Fruit fly (Drosophila melanogaster) whole organism, embryonic: Measurements from ENCODE around the gene sp3.

Source experiments
- ATbp ChIP-seq: fragments of 200-800 bp; sonication (Bioruptor generic); optimal IDR thresholded peaks from 2 replicates; lab custom pipeline; 2017; ENCODE audit warnings: missing biosample characterization, mild to moderate bottlenecking, missing genetic modification characterization, missing genetic modification reagents
- CG10979 ChIP-seq: fragments of 200-800 bp; sonication (Bioruptor generic); optimal IDR thresholded peaks from 2 replicates; lab custom pipeline; 2018; ENCODE audit warnings: missing biosample characterization, mild to moderate bottlenecking, missing genetic modification characterization, moderate library complexity
- CG11504 ChIP-seq: fragments of 200-800 bp; sonication (Bioruptor generic); optimal IDR thresholded peaks from 3 replicates; lab custom pipeline; 2019; ENCODE audit warnings: missing biosample characterization, mild to moderate bottlenecking, missing genetic modification characterization, moderate library complexity
- CG12391 ChIP-seq: fragments of 200-800 bp; sonication (Bioruptor generic); optimal IDR thresholded peaks from 3 replicates; lab custom pipeline; 2018; ENCODE audit warnings: missing biosample characterization, mild to moderate bottlenecking, missing genetic modification characterization, moderate library complexity
- CG14710 ChIP-seq: fragments of 200-800 bp; sonication (Bioruptor generic); optimal IDR thresholded peaks from 3 replicates; lab custom pipeline; 2019; ENCODE audit warnings: missing biosample characterization, mild to moderate bottlenecking, missing genetic modification characterization, moderate library complexity
- CG15696 ChIP-seq: fragments of 200-800 bp; sonication (Bioruptor generic); optimal IDR thresholded peaks from 2 replicates; lab custom pipeline; 2019; ENCODE audit warnings: missing biosample characterization, mild to moderate bottlenecking, missing genetic modification characterization, moderate library complexity
- CG16779 ChIP-seq: fragments of 200-800 bp; sonication (Bioruptor generic); IDR thresholded peaks from 2 replicates; pipeline ENCODE4 v1.3.6; 2022; ENCODE audit warnings: missing biosample characterization, missing genetic modification characterization
- CG17328 ChIP-seq: fragments of 200-800 bp; sonication (Bioruptor generic); IDR thresholded peaks from 2 replicates; pipeline ENCODE4 v1.3.6; 2022; ENCODE audit warnings: missing biosample characterization, missing genetic modification characterization
- CG18262 ChIP-seq: fragments of 200-800 bp; optimal IDR thresholded peaks from 3 replicates; lab custom pipeline; 2019; ENCODE audit warnings: missing biosample characterization, mild to moderate bottlenecking, missing genetic modification characterization, moderate library complexity
- CG2712 ChIP-seq: fragments of 200-800 bp; optimal IDR thresholded peaks from 3 replicates; lab custom pipeline; 2019; ENCODE audit warnings: missing biosample characterization, mild to moderate bottlenecking, missing genetic modification characterization, moderate library complexity
- CG3995 ChIP-seq: fragments of 200-800 bp; sonication (Bioruptor generic); optimal IDR thresholded peaks from 3 replicates; lab custom pipeline; 2016; ENCODE audit warnings: missing biosample characterization, missing genetic modification characterization
- CG4617 ChIP-seq: fragments of 200-800 bp; sonication (Bioruptor generic); optimal IDR thresholded peaks from 3 replicates; lab custom pipeline; 2016; ENCODE audit warnings: missing biosample characterization, missing genetic modification characterization, borderline replicate concordance
- CG6689 ChIP-seq: fragments of 200-800 bp; sonication (Bioruptor generic); IDR thresholded peaks from 2 replicates; pipeline ENCODE4 v1.3.6; 2022; ENCODE audit warnings: missing biosample characterization, missing genetic modification characterization
- CG6791 ChIP-seq: fragments of 200-800 bp; sonication (Bioruptor generic); IDR thresholded peaks from 3 replicates; pipeline ENCODE4 v1.3.6; 2022; ENCODE audit warnings: missing biosample characterization, missing genetic modification characterization; ENCODE audit not compliant: partially characterized antibody
- CG8281 ChIP-seq: fragments of 200-800 bp; sonication (Bioruptor generic); optimal IDR thresholded peaks from 2 replicates; lab custom pipeline; 2018; ENCODE audit warnings: missing biosample characterization, mild to moderate bottlenecking, missing genetic modification characterization, moderate library complexity
- CG8924 ChIP-seq: fragments of 200-800 bp; optimal IDR thresholded peaks from 3 replicates; lab custom pipeline; 2019; ENCODE audit warnings: missing biosample characterization, mild to moderate bottlenecking, missing genetic modification characterization, moderate library complexity
- CrebB ChIP-seq: fragments of 200-800 bp; sonication (Bioruptor generic); optimal IDR thresholded peaks from 3 replicates; lab custom pipeline; 2018; ENCODE audit warnings: missing biosample characterization, mild to moderate bottlenecking, missing genetic modification characterization
- D19A ChIP-seq: fragments of 200-800 bp; optimal IDR thresholded peaks from 3 replicates; lab custom pipeline; 2019; ENCODE audit warnings: missing biosample characterization, mild to moderate bottlenecking, missing genetic modification characterization, moderate library complexity
- Deaf1 ChIP-seq: fragments of 200-800 bp; optimal IDR thresholded peaks from 3 replicates; lab custom pipeline; 2019; ENCODE audit warnings: missing biosample characterization, mild to moderate bottlenecking, missing genetic modification characterization, moderate library complexity
- Hey ChIP-seq: fragments of 200-800 bp; sonication (Bioruptor generic); optimal IDR thresholded peaks from 3 replicates; lab custom pipeline; 2018; ENCODE audit warnings: missing biosample characterization, mild to moderate bottlenecking, missing genetic modification characterization
- Hsf ChIP-seq: fragments of 200-800 bp; sonication (Bioruptor generic); optimal IDR thresholded peaks from 3 replicates; lab custom pipeline; 2016; ENCODE audit warnings: missing biosample characterization, missing genetic modification characterization
- Nf-YC ChIP-seq: fragments of 200-800 bp; optimal IDR thresholded peaks from 3 replicates; lab custom pipeline; 2019; ENCODE audit warnings: missing biosample characterization, mild to moderate bottlenecking, missing genetic modification characterization, moderate library complexity
- Sox100B ChIP-seq: fragments of 200-800 bp; sonication (Bioruptor generic); optimal IDR thresholded peaks from 3 replicates; lab custom pipeline; 2018; ENCODE audit warnings: missing biosample characterization, mild to moderate bottlenecking, missing genetic modification characterization
- Spps ChIP-seq: fragments of 200-800 bp; sonication (Bioruptor generic); optimal IDR thresholded peaks from 2 replicates; lab custom pipeline; 2018; ENCODE audit warnings: missing biosample characterization, mild to moderate bottlenecking, missing genetic modification characterization
- Ssrp ChIP-seq: fragments of 200-800 bp; sonication (Bioruptor generic); optimal IDR thresholded peaks from 2 replicates; lab custom pipeline; 2018; ENCODE audit warnings: missing biosample characterization, mild to moderate bottlenecking, missing genetic modification characterization, moderate library complexity
- Xrp1 ChIP-seq: fragments of 200-800 bp; sonication (Bioruptor generic); IDR thresholded peaks from 2 replicates; pipeline ENCODE4 v1.3.6; 2022; ENCODE audit warnings: missing biosample characterization, missing genetic modification characterization
- al ChIP-seq: fragments of 200-800 bp; sonication (Bioruptor generic); IDR thresholded peaks from 2 replicates; pipeline ENCODE4 v1.3.6; 2022; ENCODE audit warnings: missing biosample characterization, missing genetic modification characterization
- ara ChIP-seq: fragments of 200-800 bp; sonication (Bioruptor generic); IDR thresholded peaks from 2 replicates; pipeline ENCODE4 v1.3.6; 2022; ENCODE audit warnings: missing biosample characterization, missing genetic modification characterization
- bsh ChIP-seq, 2 experiments: fragments of 200-800 bp; sonication (Bioruptor generic); optimal IDR thresholded peaks; 2 replicates each; lab custom pipeline; 2017 to 2018; ENCODE audit warnings: mild to moderate bottlenecking in 2 of 2, missing biosample characterization in 2 of 2, missing genetic modification characterization in 2 of 2, moderate library complexity in 1 of 2
- cg ChIP-seq: fragments of 200-800 bp; sonication (Bioruptor generic); optimal IDR thresholded peaks from 3 replicates; lab custom pipeline; 2019; ENCODE audit warnings: missing biosample characterization, mild to moderate bottlenecking, missing genetic modification characterization, moderate library complexity
- chif ChIP-seq, 2 experiments: fragments of 200-800 bp; sonication (Bioruptor generic); optimal IDR thresholded peaks; 3 replicates each; lab custom pipeline; 2016; ENCODE audit warnings: missing biosample characterization in 2 of 2, missing genetic modification characterization in 2 of 2
- dmrt11E ChIP-seq: fragments of 200-800 bp; sonication (Bioruptor generic); optimal IDR thresholded peaks from 3 replicates; lab custom pipeline; 2018; ENCODE audit warnings: missing biosample characterization, mild to moderate bottlenecking, missing genetic modification characterization, moderate library complexity
- ewg ChIP-seq: fragments of 200-800 bp; sonication (Bioruptor generic); optimal IDR thresholded peaks from 3 replicates; lab custom pipeline; 2017; ENCODE audit warnings: mild to moderate bottlenecking, missing biosample characterization, missing genetic modification reagents, missing genetic modification characterization
- lola ChIP-seq, 3 experiments: fragments of >200 bp in 2 of 3; fragments of 200-800 bp in 1 of 3; sonication (Bioruptor generic) in 1 of 3; optimal IDR thresholded peaks; 2 replicates each; lab custom pipeline; 2017 to 2019; ENCODE audit warnings: missing biosample characterization in 3 of 3, missing genetic modification characterization in 3 of 3, mild to moderate bottlenecking in 1 of 3, moderate library complexity in 1 of 3
- nerfin-1 ChIP-seq: fragments of 200-800 bp; sonication (Bioruptor generic); optimal IDR thresholded peaks from 3 replicates; lab custom pipeline; 2019; ENCODE audit warnings: missing biosample characterization, mild to moderate bottlenecking, missing genetic modification characterization, moderate library complexity
- nmo ChIP-seq: fragments of 200-800 bp; sonication (Bioruptor generic); optimal IDR thresholded peaks from 2 replicates; lab custom pipeline; 2018; ENCODE audit warnings: missing biosample characterization, mild to moderate bottlenecking, missing genetic modification characterization, moderate library complexity
- phol ChIP-seq: fragments of 200-800 bp; sonication (Bioruptor generic); optimal IDR thresholded peaks from 3 replicates; lab custom pipeline; 2018; ENCODE audit warnings: missing biosample characterization, mild to moderate bottlenecking, missing genetic modification characterization, moderate library complexity
- salm ChIP-seq: fragments of 200-800 bp; sonication (Bioruptor generic); optimal IDR thresholded peaks from 2 replicates; lab custom pipeline; 2018; ENCODE audit warnings: missing biosample characterization, mild to moderate bottlenecking, missing genetic modification characterization
- sens ChIP-seq: fragments of 200-800 bp; sonication (Bioruptor generic); peaks from one replicate; lab custom pipeline; 2016; ENCODE audit warnings: missing biosample characterization, missing genetic modification characterization
- sr ChIP-seq: fragments of 200-800 bp; sonication (Bioruptor generic); IDR thresholded peaks from 3 replicates; pipeline ENCODE4 v1.3.6; 2022; ENCODE audit warnings: missing biosample characterization, missing genetic modification characterization
- twi ChIP-seq: fragments of 200-800 bp; optimal IDR thresholded peaks from 2 replicates; lab custom pipeline; 2019; ENCODE audit warnings: missing biosample characterization, mild to moderate bottlenecking, missing genetic modification characterization, moderate library complexity
- z ChIP-seq: fragments of 200-800 bp; sonication (Bioruptor generic); IDR thresholded peaks from 3 replicates; pipeline ENCODE4 v1.3.6; 2022; ENCODE audit warnings: missing biosample characterization, missing genetic modification characterization
- zf30C ChIP-seq: fragments of 200-800 bp; sonication (Bioruptor generic); optimal IDR thresholded peaks from 3 replicates; lab custom pipeline; 2018; ENCODE audit warnings: missing biosample characterization, mild to moderate bottlenecking, missing genetic modification characterization

sp3 gene

dm6 chr3R:21561427-21561872, 40.7 kb downstream of the sp3 start (continued):
- TF ChIP-seq nerfin-1 (tag; lab: Kevin White, UChicago) (peak; percentile 3), cg (GFP tag; lab: Kevin White, UChicago) (peak; percentile 71), CG6791 (GFP tag; lab: Robert Waterston, UW) (0 out of 3 replicates have a peak, but pooled peaks have one; percentile 11), CG8924 (no peak), CrebB (tag; lab: Kevin White, UChicago) (peak; percentile 48), CG17328 (peak; percentile 42; the same call in 1 of the 2 replicates)

DNA sequence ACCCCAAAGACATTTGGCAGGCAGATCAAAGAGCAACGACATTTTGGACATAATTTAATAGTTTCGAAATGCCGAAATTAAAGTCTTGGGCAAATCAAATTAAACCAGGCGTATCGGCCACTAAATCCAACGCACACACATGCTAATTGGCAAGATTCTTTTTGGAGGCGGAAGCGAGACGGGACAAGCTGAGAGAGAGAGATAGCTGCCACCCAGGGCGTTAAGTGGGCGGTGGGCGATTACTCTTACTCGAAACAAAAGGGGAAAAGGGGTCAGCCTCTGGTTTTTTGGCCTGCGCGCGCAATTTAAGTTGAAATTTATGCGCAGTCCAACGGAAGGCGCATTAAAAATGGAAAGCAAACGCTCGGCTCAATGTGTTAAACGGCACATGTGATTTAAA, 42.6 kb downstream of the sp3 start:
- 0 out of 2 replicates have a peak, but pooled peaks have one; percentile 13 for TF ChIP-seq al (GFP tag; lab: Robert Waterston, UW)
- peak; percentile 31 for TF ChIP-seq ewg (GFP tag; lab: Kevin White, UChicago)
- peak; percentile 52; the same call in 1 of the 3 replicates for TF ChIP-seq sr (GFP tag; lab: Robert Waterston, UW)
- no peak for TF ChIP-seq lola (GFP tag; optimal IDR thresholded peaks at IDR 0.05; lab: Kevin White, UChicago)
- TF ChIP-seq Nf-YC (tag; lab: Kevin White, UChicago) = peak; percentile 74

DNA sequence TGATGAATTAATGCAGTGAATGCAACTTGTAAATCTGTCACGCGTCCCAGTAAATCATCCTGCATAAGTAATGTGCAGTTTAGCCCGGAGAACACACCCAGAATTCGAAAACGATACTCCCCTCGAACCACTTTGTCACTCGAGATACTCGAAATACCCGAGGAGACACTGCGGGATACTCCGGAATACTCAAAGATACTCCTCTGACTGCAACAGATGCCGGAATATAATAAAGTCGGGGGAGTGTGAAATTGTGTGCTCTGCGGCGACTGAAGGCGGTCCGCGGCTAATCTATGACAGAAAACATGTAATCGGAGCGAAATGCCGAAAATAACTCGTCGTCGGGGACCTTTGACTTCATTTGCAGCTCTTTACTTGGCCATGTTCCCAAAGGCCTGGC, 45.6 kb downstream of the sp3 start:
- TF ChIP-seq z (GFP tag; lab: Robert Waterston, UW) (peak; percentile 62; the same call in 2 of the 3 replicates), Deaf1 (tag; lab: Kevin White, UChicago) (no peak), twi (tag; lab: Kevin White, UChicago) (peak; percentile 78), CG3995 (GFP tag; lab: Kevin White, UChicago) (no peak)

dm6 chr3R:21566784-21567183, 46.1 kb downstream of the sp3 start:
- TF ChIP-seq CG14710 (tag; lab: Kevin White, UChicago) = peak; percentile 19
- TF ChIP-seq bsh (GFP tag; optimal IDR thresholded peaks at IDR 0.05; lab: Kevin White, UChicago) = peak in 1 of 2 experiments; percentile 52
- TF ChIP-seq nmo (GFP tag; lab: Kevin White, UChicago) = peak; percentile 45
- peak; percentile 13 for TF ChIP-seq Spps
- peak; percentile 45; the same call in 1 of the 2 replicates for TF ChIP-seq ara
- TF ChIP-seq CG8281 (tag; lab: Kevin White, UChicago) = no peak
- TF ChIP-seq phol (tag; lab: Kevin White, UChicago) = peak; percentile 37
- TF ChIP-seq chif (GFP tag; optimal IDR thresholded peaks at IDR 0.05; lab: Kevin White, UChicago) = peak in 1 of 2 experiments; percentile 11
- no peak for TF ChIP-seq ewg (GFP tag; lab: Kevin White, UChicago)
- TF ChIP-seq CG10979 (tag; lab: Kevin White, UChicago) = peak; percentile 58
- TF ChIP-seq sens (GFP tag; lab: Kevin White, UChicago) = peak; percentile 82
- TF ChIP-seq Hsf (GFP tag; lab: Kevin White, UChicago) = no peak
- no peak for TF ChIP-seq CG16779
- TF ChIP-seq Ssrp (tag; lab: Kevin White, UChicago) = peak; percentile 18
- TF ChIP-seq CG4617 (GFP tag; lab: Kevin White, UChicago) = no peak
- 0 out of 2 replicates have a peak, but pooled peaks have one; percentile 10 for TF ChIP-seq CG17328
- TF ChIP-seq Hey (tag; lab: Kevin White, UChicago) = no peak
- peak; percentile 41 for TF ChIP-seq zf30C (GFP tag; lab: Kevin White, UChicago)
- TF ChIP-seq CG2712 (tag; lab: Kevin White, UChicago) = peak; percentile 55
- TF ChIP-seq CG18262 = peak; percentile 53
- no peak for TF ChIP-seq salm (tag; lab: Kevin White, UChicago)
- TF ChIP-seq ATbp = no peak
- TF ChIP-seq Sox100B (GFP tag; lab: Kevin White, UChicago) = peak; percentile 3
- peak; percentile 13 for TF ChIP-seq D19A
- peak; percentile 17; the same call in 1 of the 2 replicates for TF ChIP-seq Xrp1 (GFP tag; lab: Robert Waterston, UW)
- peak; percentile 24 for TF ChIP-seq CG11504 (tag; lab: Kevin White, UChicago)
- TF ChIP-seq CG12391 (tag; lab: Kevin White, UChicago) = peak; percentile 4
- TF ChIP-seq CG6689 (GFP tag; lab: Robert Waterston, UW) = 0 out of 2 replicates have a peak, but pooled peaks have one; percentile 22
- peak; percentile 3 for TF ChIP-seq CG15696 (tag; lab: Kevin White, UChicago)
- peak; percentile 62 for TF ChIP-seq dmrt11E
